Worm (Caenorhabditis elegans): ENCODE results near the gene Y54E2A.7.

- TF ChIP-seq ama-1 (optimal IDR thresholded peaks at IDR 0.05) = no peak
- no peak for TF ChIP-seq nhr-23 (tag; optimal IDR thresholded peaks at IDR 0.05)
- no peak for TF ChIP-seq R02D3.7 (tag; optimal IDR thresholded peaks at IDR 0.05)
- TF ChIP-seq blmp-1 (tag; optimal IDR thresholded peaks at IDR 0.05; ENCODE audit: insufficient read depth) = no peak
- no peak for TF ChIP-seq fos-1 (tag; optimal IDR thresholded peaks at IDR 0.05)
- no peak for TF ChIP-seq lsy-2 (tag; optimal IDR thresholded peaks at IDR 0.05)
- TF ChIP-seq nhr-12 (tag; optimal IDR thresholded peaks at IDR 0.05) = no peak
- no peak for TF ChIP-seq nhr-25 (tag; optimal IDR thresholded peaks at IDR 0.05)
- TF ChIP-seq unc-39 (tag; optimal IDR thresholded peaks at IDR 0.05) = no peak
- no peak for TF ChIP-seq ztf-11 (tag; optimal IDR thresholded peaks at IDR 0.05)
- no peak for TF ChIP-seq elt-3 (tag; optimal IDR thresholded peaks at IDR 0.05)
- TF ChIP-seq lin-11 (tag; optimal IDR thresholded peaks at IDR 0.05) = no peak
- TF ChIP-seq mdl-1 (tag; optimal IDR thresholded peaks at IDR 0.05) = no peak
These were observed 5.3 kb upstream of the Y54E2A.7 start, which contains the start of gene Y54E2A.8 for ce11 chrII:14778092-14778491.
